Fruit fly (Drosophila melanogaster) Kc167 (cell line): Measurements from ENCODE around the gene snk.

ENCODE experiments used
- Myc ChIP-seq: fragments of >200 bp; optimal IDR thresholded peaks from 2 replicates; lab custom pipeline; 2017; ENCODE audit warnings: missing external identifiers
- Sin3A ChIP-seq: fragments of >200 bp; optimal IDR thresholded peaks from 2 replicates; lab custom pipeline; 2018; ENCODE audit warnings: missing external identifiers
- h ChIP-seq: fragments of >200 bp; optimal IDR thresholded peaks from 3 replicates; lab custom pipeline; 2018; ENCODE audit warnings: missing external identifiers
- insv ChIP-seq: fragments of >200 bp; optimal IDR thresholded peaks from 3 replicates; lab custom pipeline; 2018; ENCODE audit warnings: missing external identifiers
- psq ChIP-seq: fragments of >200 bp; optimal IDR thresholded peaks from 2 replicates; lab custom pipeline; 2017; ENCODE audit warnings: missing external identifiers
- ttk ChIP-seq: sonication (Bioruptor generic); optimal IDR thresholded peaks from 2 replicates; lab custom pipeline; 2017; ENCODE audit warnings: missing external identifiers

snk gene

DNA sequence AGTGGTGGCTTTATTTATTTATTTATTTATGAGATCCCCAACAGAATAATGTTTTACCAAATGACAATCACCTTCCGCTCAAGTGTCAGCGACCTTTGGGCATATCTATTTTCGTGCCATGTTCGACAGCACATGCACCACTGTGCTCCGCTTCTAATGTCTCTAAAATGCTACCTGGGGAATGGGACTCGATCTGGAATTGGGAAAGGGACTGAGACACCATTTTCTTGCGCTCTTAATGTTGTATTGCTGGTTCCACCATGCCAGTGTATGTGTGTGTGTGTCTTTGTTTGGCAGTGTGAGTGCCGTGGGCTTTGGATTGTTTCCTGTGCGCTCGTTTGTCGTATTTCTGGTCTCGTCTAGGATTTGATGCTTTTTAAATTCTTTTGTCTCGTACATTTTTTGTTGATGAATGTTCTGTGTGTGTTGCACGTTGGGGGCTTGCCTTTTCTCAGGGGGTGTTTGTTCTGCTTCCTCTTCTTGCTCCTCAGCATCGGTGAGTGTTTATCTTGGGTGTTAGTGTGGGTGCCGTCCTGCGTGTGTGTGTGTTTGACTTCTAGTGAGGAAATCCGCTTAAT lies 22.7 kb upstream of the snk start:
- TF ChIP-seq psq (lab: Kevin White, UChicago), result no peak
- no peak for TF ChIP-seq Myc (lab: Kevin White, UChicago)
- no peak for TF ChIP-seq h (lab: Kevin White, UChicago)
- no peak for TF ChIP-seq insv
- no peak for TF ChIP-seq Sin3A
- TF ChIP-seq ttk (lab: Kevin White, UChicago), result no peak

DNA sequence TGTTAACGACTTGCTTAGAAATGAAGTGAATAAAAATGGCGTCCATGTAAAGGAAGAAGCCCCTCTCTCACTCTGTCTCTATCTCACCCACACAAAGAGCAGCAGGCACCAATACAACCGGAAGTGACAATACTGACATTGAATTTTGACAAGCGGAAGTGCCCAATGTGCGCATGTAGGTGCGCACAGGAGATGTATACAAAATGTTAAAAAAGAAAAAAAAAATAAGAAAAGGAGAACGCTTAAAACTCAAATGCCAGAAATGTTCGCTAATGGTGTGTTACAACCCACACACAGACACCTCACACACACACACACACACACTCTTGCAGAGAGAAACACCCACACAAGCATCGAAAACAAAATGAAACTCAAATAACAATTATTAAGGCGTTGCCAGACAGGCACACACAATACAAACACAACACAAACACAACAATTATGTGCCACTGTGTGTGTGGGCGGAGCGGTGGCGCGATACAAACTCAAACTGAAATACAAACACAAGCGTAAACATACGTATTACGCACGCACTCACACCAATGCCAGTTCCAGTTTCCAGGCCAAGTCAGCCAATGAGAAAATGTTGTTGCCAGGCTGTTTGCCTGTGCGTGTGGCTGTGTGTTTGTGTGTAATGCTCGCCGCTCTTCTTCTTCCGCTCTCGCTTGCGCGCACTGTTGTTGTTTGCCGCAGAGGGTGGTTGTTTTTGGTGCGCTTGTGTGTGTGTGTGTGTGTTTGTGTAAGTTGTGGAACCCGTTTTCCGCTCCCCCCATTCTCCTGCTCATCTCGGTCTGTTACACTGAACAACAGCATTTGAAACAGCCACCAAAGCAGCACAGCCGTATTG lies 21.4 kb upstream of the snk start:
- TF ChIP-seq psq (lab: Kevin White, UChicago) (no peak), Myc (lab: Kevin White, UChicago) (no peak), insv (no peak), ttk (lab: Kevin White, UChicago) (no peak), h (lab: Kevin White, UChicago) (no peak)

DNA sequence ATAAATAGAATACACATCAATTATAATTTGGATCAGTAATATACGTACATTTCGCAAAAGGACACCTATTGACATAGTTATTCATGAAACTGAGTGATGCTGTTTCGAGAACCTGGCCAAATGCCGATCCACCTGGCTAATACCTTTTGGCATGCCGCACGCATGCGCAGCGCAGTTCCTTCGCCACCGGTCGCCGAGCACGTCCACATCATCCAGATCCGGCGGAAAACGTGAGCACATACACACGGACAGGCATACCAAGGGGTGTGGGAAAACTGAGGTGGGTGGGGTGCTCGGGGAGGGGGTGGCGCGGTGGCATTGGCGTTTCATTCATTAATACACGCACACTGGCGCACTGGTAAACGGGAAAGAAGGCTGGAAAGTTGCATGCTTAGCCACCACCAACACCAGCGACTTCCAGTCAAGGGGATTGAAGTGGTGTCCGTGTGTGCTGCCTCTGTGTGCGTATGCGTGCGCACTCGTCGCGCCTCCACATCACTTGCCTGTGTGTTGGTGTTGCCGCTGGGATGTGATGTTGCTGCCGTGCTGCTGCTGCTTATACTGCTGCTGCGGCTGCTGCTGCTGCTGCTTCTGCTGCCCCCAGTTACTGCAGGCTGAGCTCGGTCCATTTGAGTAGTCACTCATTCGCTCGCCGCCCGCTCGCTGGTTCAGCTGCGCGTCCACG lies 14.7 kb upstream of the snk start, which contains the start of gene sim:
TSS of gene sim (plus strand) at position 635 of the 685 bp plus-strand sequence.
- no peak for TF ChIP-seq psq (lab: Kevin White, UChicago)
- TF ChIP-seq ttk (lab: Kevin White, UChicago), result no peak
- no peak for TF ChIP-seq h (lab: Kevin White, UChicago)
- no peak for TF ChIP-seq insv
- no peak for TF ChIP-seq Sin3A
- TF ChIP-seq Myc (lab: Kevin White, UChicago), result no peak

DNA sequence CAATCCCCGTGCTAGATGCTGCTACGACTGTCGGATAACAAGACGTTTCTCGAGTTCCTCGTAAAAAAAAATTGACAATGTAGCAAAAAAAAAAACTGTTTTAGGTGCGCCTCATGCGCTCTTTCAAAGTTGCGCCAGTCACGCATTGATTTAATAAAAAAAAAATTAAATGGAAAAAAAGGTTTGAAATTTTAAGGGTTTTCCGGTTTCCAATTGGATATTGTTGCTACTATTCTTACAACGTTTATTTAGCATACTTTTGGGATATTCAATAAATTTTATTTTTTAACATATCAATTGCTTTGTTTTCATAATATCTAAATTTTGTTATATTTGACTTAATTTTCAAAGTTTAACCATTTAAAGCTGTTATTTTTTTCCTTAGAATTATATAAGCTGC lies 14.0 kb upstream of the snk start:
- no peak for TF ChIP-seq Sin3A
- no peak for TF ChIP-seq ttk (lab: Kevin White, UChicago)
- no peak for TF ChIP-seq psq (lab: Kevin White, UChicago)
- TF ChIP-seq Myc (lab: Kevin White, UChicago), result no peak
- TF ChIP-seq h (lab: Kevin White, UChicago), result no peak
- no peak for TF ChIP-seq insv

DNA sequence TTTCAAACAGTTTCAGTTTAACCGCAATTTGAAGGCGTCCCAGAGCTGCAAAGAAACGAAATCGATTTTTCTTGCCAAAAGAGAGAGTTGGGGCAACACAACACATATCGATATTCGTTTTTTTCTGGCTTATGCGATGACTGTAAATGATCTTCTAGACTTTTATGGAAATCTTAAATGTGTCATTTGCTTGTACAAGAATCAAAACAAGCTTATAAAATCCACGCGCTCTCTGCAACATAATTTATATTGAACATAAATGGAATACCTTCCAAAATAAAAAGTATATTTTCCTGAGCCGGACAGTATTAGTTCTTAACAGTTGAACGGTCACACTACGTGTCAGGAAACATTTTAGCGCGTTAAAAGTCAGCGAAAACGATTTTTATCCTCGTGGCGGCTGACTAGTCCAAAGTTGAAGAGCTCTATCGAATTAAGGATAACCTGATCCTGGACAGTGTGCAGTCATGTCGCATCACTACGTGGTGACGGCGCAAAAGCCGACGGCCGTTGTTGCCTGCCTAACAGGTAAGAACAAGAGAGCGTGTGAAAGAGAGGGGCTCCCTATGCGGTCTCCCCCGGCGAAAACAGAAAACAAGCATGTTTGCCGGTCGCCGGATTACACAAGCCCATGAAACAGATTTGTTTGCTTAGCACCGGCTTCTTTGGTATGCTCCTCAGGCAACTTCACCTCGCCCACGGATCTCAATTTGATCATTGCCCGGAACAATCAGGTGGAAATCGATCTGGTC lies 9.5 kb upstream of the snk start, which contains the start of gene pic:
TSS of gene pic (plus strand) at position 304 of the 752 bp plus-strand sequence.
- no peak for TF ChIP-seq Myc (lab: Kevin White, UChicago)
- no peak for TF ChIP-seq h (lab: Kevin White, UChicago)
- TF ChIP-seq ttk (lab: Kevin White, UChicago), result no peak
- no peak for TF ChIP-seq Sin3A

DNA sequence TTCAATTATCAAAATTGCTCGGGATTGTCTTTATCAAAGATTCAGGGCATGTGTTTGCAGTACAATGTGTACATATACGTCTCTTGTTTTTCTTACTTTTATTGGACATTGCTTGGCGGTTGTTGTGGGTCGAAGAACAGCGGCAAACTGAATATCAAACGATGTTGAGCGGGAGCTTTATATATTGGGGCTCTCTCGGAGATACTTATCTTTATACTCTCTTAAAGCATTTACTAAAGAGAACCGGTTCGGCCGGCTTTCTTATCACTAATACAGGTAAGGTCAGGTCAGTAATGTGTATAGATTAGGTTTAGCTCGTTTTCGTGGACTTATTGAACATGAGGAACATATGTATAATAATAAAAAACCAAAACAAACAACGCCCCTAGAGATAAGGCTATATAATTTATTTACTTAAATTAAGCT lies 8.7 kb upstream of the snk start, which contains the start of gene CG7966:
TSS of gene CG7966 (minus strand) at position 156 of the 426 bp plus-strand sequence.
- TF ChIP-seq Myc (lab: Kevin White, UChicago), result no peak
- no peak for TF ChIP-seq h (lab: Kevin White, UChicago)
- no peak for TF ChIP-seq Sin3A
- no peak for TF ChIP-seq ttk (lab: Kevin White, UChicago)
- no peak for TF ChIP-seq psq (lab: Kevin White, UChicago)
- TF ChIP-seq insv, result no peak

DNA sequence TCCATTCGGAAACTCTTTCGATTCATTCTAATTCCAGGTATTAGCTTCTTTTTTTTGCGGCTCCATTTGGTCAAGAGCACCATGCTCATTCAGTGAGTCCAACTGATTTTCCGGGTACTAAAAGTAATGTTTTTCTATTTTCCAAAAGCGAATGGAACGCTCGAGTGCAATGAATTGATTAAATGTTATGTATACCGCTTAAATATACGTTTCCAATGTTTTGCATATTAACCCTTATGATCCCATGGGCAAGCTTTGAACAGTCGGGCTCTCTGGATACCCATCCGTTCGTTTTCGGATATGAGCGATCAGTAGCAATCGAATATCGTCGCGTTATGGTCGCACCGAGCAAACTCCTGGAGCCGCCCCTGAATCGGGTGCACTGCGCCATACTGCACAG lies 4.9 kb upstream of the snk start, which contains the start of gene CG31157:
TSS of gene CG31157 (plus strand) at position 301 of the 400 bp plus-strand sequence.
- TF ChIP-seq Sin3A (no peak), h (lab: Kevin White, UChicago) (no peak), insv (no peak), Myc (lab: Kevin White, UChicago) (no peak), ttk (lab: Kevin White, UChicago) (no peak), psq (lab: Kevin White, UChicago) (no peak)

DNA sequence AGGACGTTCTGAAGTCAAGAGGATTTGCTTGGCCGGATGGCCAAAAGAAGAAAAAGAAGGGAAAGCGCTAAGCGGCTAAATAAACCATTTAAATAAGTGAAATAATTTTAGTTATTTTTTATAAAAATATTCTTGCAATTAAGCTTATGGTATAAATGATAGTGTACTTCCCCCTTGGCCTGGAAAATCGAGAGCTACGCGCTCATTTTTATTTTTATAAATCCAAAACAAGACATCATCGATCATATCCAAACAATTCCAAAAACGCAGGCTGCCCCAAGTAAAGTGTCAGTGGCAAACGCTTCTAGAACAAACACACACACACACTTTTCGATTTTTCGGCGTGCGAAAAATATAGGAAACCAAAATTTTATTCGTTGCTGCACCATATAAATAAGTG lies 1.9 kb upstream of the snk start, which contains the start of gene Hsc70-2:
TSS of gene Hsc70-2 (plus strand) at position 301 of the 400 bp plus-strand sequence.
- TF ChIP-seq psq (lab: Kevin White, UChicago) (no peak), ttk (lab: Kevin White, UChicago) (no peak), insv (no peak), Myc (lab: Kevin White, UChicago) (no peak), Sin3A (no peak), h (lab: Kevin White, UChicago) (no peak)

DNA sequence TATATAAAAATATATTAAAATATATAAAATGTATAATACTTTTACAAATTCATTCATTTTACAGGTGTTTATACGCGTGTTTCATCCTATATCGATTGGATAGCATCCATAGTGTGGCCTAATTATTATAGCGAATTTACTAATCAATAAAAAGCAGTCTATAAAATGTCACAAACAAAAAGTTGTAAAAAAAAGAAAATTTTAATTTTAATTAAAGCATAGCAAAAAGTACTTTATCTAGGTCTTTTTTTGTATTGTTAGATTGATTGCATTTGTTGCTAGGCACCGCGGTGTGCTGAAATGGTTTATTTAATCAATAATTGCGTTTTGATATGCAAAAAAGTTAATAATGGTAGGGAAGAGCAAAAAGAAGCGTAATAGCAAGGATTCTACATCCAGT lies 1.3 kb upstream of the snk start, which contains the start of gene CG45122:
TSS of gene CG45122 (plus strand) at position 301 of the 400 bp plus-strand sequence.
- no peak for TF ChIP-seq Myc (lab: Kevin White, UChicago)

DNA sequence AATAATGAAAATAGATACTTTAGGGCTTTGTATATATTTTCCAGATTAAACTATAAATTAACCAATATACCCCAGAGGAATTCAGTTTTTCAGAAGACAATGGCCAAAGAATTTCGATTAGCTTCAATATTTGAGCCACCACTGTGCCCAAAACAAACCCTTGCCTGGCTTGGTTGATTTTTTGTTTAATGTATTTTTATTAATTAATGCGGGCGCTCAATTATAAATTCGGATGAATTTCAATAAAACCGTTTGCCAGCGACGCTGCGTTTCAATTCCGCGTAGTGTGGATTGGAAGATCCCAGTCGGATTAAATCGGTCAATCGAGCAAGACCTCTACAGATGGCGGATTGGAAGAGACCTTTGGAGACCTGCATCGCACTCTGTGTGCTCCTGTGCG lies 820 bp downstream of the snk start, which contains the start of gene CG11670:
TSS of gene CG11670 (plus strand) at position 301 of the 400 bp plus-strand sequence.
- TF ChIP-seq psq (lab: Kevin White, UChicago) (no peak), Sin3A (no peak), ttk (lab: Kevin White, UChicago) (no peak), Myc (lab: Kevin White, UChicago) (no peak), h (lab: Kevin White, UChicago) (no peak), insv (no peak)

DNA sequence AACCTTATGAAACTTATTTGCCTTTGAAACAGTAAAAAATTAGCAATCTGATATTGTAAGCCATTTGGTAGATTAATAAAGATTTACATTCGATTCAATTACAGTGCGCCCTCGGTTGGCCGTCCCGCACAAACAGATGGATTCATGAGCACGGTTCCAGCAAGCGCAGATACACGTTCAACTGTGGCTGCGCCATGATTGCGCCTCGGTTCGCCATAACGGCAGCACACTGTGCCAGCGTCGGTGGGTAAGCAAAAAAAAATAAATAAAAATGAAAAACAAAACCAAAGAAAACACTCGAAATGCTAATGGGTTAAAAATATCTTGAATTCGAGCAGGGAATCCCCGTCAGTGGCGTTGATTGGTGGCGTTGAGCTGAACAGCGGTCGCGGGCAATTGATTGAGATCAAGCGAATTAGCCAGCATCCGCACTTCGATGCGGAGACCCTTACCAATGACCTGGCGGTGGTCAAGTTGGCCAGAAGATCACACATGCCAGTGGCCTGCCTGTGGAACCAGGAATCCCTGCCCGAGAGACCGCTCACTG lies 3.5 kb downstream of the snk start:
- no peak for TF ChIP-seq Sin3A
- TF ChIP-seq ttk (lab: Kevin White, UChicago), result no peak
- no peak for TF ChIP-seq psq (lab: Kevin White, UChicago)
- no peak for TF ChIP-seq insv
- TF ChIP-seq Myc (lab: Kevin White, UChicago), result no peak
- TF ChIP-seq h (lab: Kevin White, UChicago), result no peak
